Worm (Caenorhabditis elegans): ENCODE data around the gene Y57G11B.2.

Gene Y57G11B.2

ce11 chrIV:14614176-14614740 is 49.1 kb downstream of the Y57G11B.2 start (continued):
- TF ChIP-seq cebp-2 (GFP tag; IDR thresholded peaks at IDR 0.05) (0 out of 2 replicates have a peak, but pooled peaks have one; percentile 48), snpc-1.1 (tag; optimal IDR thresholded peaks at IDR 0.05; ENCODE audit: insufficient read depth) (no peak), ama-1 (optimal IDR thresholded peaks at IDR 0.05) (peak; percentile 19), ama-1 (GFP tag; optimal IDR thresholded peaks at IDR 0.05) (no peak), madf-8 (GFP tag; conservative IDR thresholded peaks at IDR 0.05) (no peak), lag-1 (GFP tag; IDR thresholded peaks at IDR 0.05) (no peak), K11D2.4 (GFP tag; IDR thresholded peaks at IDR 0.05) (no peak), attf-5 (GFP tag; optimal IDR thresholded peaks at IDR 0.05) (no peak), nhr-80 (tag; optimal IDR thresholded peaks at IDR 0.05) (peak; percentile 9), nfya-2 (GFP tag; IDR thresholded peaks at IDR 0.05) (no peak), repo-1 (tag; optimal IDR thresholded peaks at IDR 0.05) (no peak), rec-8 (tag; optimal IDR thresholded peaks at IDR 0.05) (no peak), somi-1 (GFP tag; optimal IDR thresholded peaks at IDR 0.05) (peak; percentile 47), B0019.2 (GFP tag; conservative IDR thresholded peaks at IDR 0.05) (no peak), ets-4 (GFP tag; optimal IDR thresholded peaks at IDR 0.05) (no peak), cebp-1 (GFP tag; IDR thresholded peaks at IDR 0.05) (no peak), cebp-1 (tag; optimal IDR thresholded peaks at IDR 0.05) (peak; percentile 23), die-1 (tag; optimal IDR thresholded peaks at IDR 0.05) (peak; percentile 28), F49E8.2 (tag; optimal IDR thresholded peaks at IDR 0.05; ENCODE audit: insufficient read depth) (no peak), hmg-1.2 (GFP tag; IDR thresholded peaks at IDR 0.05) (no peak), mxl-1 (tag; optimal IDR thresholded peaks at IDR 0.05) (no peak), tlf-1 (GFP tag; optimal IDR thresholded peaks at IDR 0.05) (no peak), dpff-1 (tag; optimal IDR thresholded peaks at IDR 0.05) (no peak), hlh-12 (tag; optimal IDR thresholded peaks at IDR 0.05) (no peak), lir-1 (GFP tag; conservative IDR thresholded peaks at IDR 0.05) (no peak), Y53G8AR.9 (GFP tag; conservative IDR thresholded peaks at IDR 0.05) (no peak)

ce11 chrIV:14616303-14616702 is 51.1 kb downstream of the Y57G11B.2 start, which contains the start of gene dmd-6:
dmd-6 (plus strand) TSS chrIV:14616603.
- TF ChIP-seq ceh-100 (GFP tag; IDR thresholded peaks at IDR 0.05) (no peak), ama-1 (optimal IDR thresholded peaks at IDR 0.05) (peak; percentile 46), ama-1 (GFP tag; optimal IDR thresholded peaks at IDR 0.05) (no peak)

Measured in whole organism, young adult.